Fruit fly (Drosophila melanogaster) whole organism, prepupa: ENCODE data around the gene ThrRS.

Experiments
- CG10631 ChIP-seq: fragments of 200-800 bp; sonication (Bioruptor generic); optimal IDR thresholded peaks from 2 replicates; lab custom pipeline; 2016; ENCODE audit warnings: missing biosample characterization, missing genetic modification characterization
- CG1621 ChIP-seq: fragments of 200-800 bp; sonication (Bioruptor generic); optimal IDR thresholded peaks from 3 replicates; lab custom pipeline; 2018; ENCODE audit warnings: missing biosample characterization, mild to moderate bottlenecking, missing genetic modification characterization
- CG34406 ChIP-seq: fragments of 200-800 bp; sonication (Bioruptor generic); optimal IDR thresholded peaks from 3 replicates; lab custom pipeline; 2016; ENCODE audit warnings: missing biosample characterization, missing genetic modification characterization
- CG4318 ChIP-seq: fragments of 200-800 bp; sonication (Bioruptor generic); optimal IDR thresholded peaks from 3 replicates; lab custom pipeline; 2017; ENCODE audit warnings: missing biosample characterization, mild to moderate bottlenecking, missing genetic modification characterization
- CG6276 ChIP-seq: fragments of 200-800 bp; sonication (Bioruptor generic); optimal IDR thresholded peaks from 2 replicates; lab custom pipeline; 2017; ENCODE audit warnings: missing biosample characterization, mild to moderate bottlenecking, missing genetic modification characterization
- CG6854 ChIP-seq: fragments of 200-800 bp; sonication (Bioruptor generic); optimal IDR thresholded peaks from 2 replicates; lab custom pipeline; 2017; ENCODE audit warnings: missing biosample characterization, mild to moderate bottlenecking, missing genetic modification characterization
- CG7368 ChIP-seq: fragments of 200-800 bp; sonication (Bioruptor generic); optimal IDR thresholded peaks from 3 replicates; lab custom pipeline; 2016; ENCODE audit warnings: missing biosample characterization, missing genetic modification characterization
- Eip75B ChIP-seq: fragments of 200-800 bp; sonication (Bioruptor generic); optimal IDR thresholded peaks from 3 replicates; lab custom pipeline; 2016; ENCODE audit warnings: missing biosample characterization, missing genetic modification characterization
- Ets21C ChIP-seq: fragments of 200-800 bp; sonication (Bioruptor generic); optimal IDR thresholded peaks from 3 replicates; lab custom pipeline; 2016; ENCODE audit warnings: missing biosample characterization, missing genetic modification characterization
- Hr38 ChIP-seq: sonication (Bioruptor generic); optimal IDR thresholded peaks from 2 replicates; lab custom pipeline; 2016; ENCODE audit warnings: missing biosample characterization, missing genetic modification characterization
- Lpt ChIP-seq: fragments of 200-800 bp; sonication (Bioruptor generic); optimal IDR thresholded peaks from 3 replicates; lab custom pipeline; 2016; ENCODE audit warnings: missing biosample characterization, missing genetic modification characterization
- fd59A ChIP-seq: fragments of 200-800 bp; sonication (Bioruptor generic); optimal IDR thresholded peaks from 2 replicates; lab custom pipeline; 2017; ENCODE audit warnings: missing biosample characterization, mild to moderate bottlenecking, missing genetic modification characterization, missing genetic modification reagents
- salr ChIP-seq, 2 experiments: fragments of 200-800 bp; sonication (Bioruptor generic); optimal IDR thresholded peaks; 3 replicates each; lab custom pipeline; 2016 to 2018; ENCODE audit warnings: missing biosample characterization in 2 of 2, missing genetic modification characterization in 2 of 2, mild to moderate bottlenecking in 1 of 2
- svp ChIP-seq: fragments of 200-800 bp; sonication (Bioruptor generic); peaks from one replicate; lab custom pipeline; 2016; ENCODE audit warnings: missing biosample characterization, missing genetic modification characterization

dm6 chr2L:12081118-12081665 is 22.4 kb upstream of the ThrRS start:
- TF ChIP-seq CG6276 (no peak), Hr38 (GFP tag; lab: Kevin White, UChicago) (no peak), salr (GFP tag; optimal IDR thresholded peaks at IDR 0.05; lab: Kevin White, UChicago) (no peak), Eip75B (no peak), CG7368 (GFP tag; lab: Kevin White, UChicago) (no peak), CG6854 (no peak), CG1621 (tag; lab: Kevin White, UChicago) (no peak), CG34406 (GFP tag; lab: Kevin White, UChicago) (no peak), Ets21C (no peak), fd59A (no peak), CG10631 (GFP tag; lab: Kevin White, UChicago) (no peak), Lpt (no peak), svp (GFP tag; lab: Kevin White, UChicago) (no peak), CG4318 (GFP tag; lab: Kevin White, UChicago) (no peak)
